Fruit fly (Drosophila melanogaster): ENCODE measurements around the gene ssp6.

ssp6 gene

DNA sequence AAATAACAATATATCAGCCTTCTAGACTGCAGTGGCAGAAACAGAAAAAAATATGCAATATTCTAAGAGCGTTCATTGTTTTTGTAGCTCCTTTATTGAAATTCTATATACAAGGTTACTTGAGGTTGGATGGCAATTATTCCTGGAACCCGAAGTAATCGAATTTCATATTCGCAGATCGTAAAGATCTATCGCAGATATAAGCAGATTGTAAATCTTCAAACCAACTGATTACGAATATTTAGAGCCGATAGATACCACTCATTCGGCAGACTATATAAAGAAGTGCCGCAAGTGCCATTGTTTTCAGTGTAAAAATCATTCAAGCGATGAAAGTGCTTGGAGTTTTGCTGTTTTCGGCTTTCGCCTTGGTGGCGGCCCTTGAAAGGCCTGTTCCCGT, 24.5 kb upstream of the ssp6 start, which contains the start of gene Jon65Aii:
Jon65Aii (plus strand) TSS at position 301 of the 400 bp plus-strand sequence.
- TF ChIP-seq odd (GFP tag; optimal IDR thresholded peaks at IDR 0.05): no peak
- no peak for TF ChIP-seq Nf-YA (GFP tag; IDR thresholded peaks at IDR 0.05)
- TF ChIP-seq CG17829 (tag; optimal IDR thresholded peaks at IDR 0.05): no peak
- TF ChIP-seq bigmax (GFP tag; optimal IDR thresholded peaks at IDR 0.05): no peak
- TF ChIP-seq shn (GFP tag; optimal IDR thresholded peaks at IDR 0.05): no peak
- TF ChIP-seq Dref (GFP tag; IDR thresholded peaks at IDR 0.05): no peak
- no peak for TF ChIP-seq CG7372 (GFP tag; IDR thresholded peaks at IDR 0.05)
- TF ChIP-seq Oaz (GFP tag; IDR thresholded peaks at IDR 0.05): no peak
- no peak for TF ChIP-seq org-1 (GFP tag; optimal IDR thresholded peaks at IDR 0.05)
- no peak for TF ChIP-seq CG17361 (GFP tag; IDR thresholded peaks at IDR 0.05)
- TF ChIP-seq CG10147 (GFP tag; optimal IDR thresholded peaks at IDR 0.05): no peak
- TF ChIP-seq cas (GFP tag; IDR thresholded peaks at IDR 0.05): no peak
- TF ChIP-seq Mrtf (GFP tag; IDR thresholded peaks at IDR 0.05): no peak
- TF ChIP-seq CG18476 (GFP tag; optimal IDR thresholded peaks at IDR 0.05): no peak
- no peak for TF ChIP-seq CG34224 (GFP tag; IDR thresholded peaks at IDR 0.05; ENCODE audit: partially characterized antibody)
- no peak for TF ChIP-seq vvl (GFP tag; IDR thresholded peaks at IDR 0.05)
- no peak for TF ChIP-seq prd (optimal IDR thresholded peaks at IDR 0.05)
- no peak for TF ChIP-seq prd (GFP tag; IDR thresholded peaks at IDR 0.05)
- TF ChIP-seq zf30C (GFP tag; optimal IDR thresholded peaks at IDR 0.05): no peak

DNA sequence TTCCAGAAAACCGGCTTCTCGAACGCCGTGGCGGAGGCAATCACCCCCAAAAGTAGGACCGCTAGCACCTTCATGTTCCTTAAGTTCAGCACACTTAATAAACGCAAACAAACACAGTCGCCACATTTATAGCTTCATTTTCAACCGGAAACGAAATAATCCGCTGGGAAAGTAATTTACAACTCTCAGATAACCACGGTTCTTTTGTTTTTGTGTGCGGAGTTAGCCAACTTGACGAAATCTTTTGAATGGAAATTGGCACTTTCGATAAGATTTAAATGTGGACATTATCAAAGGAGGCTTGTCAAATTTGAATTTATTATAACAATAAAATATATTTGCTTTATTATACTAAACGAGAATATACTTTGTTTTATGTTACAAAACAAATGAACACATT, 22.2 kb upstream of the ssp6 start, which contains the start of gene Jon65Ai:
Jon65Ai (minus strand) TSS at position 101 of the 400 bp plus-strand sequence.
- TF ChIP-seq Hr3 (GFP tag; optimal IDR thresholded peaks at IDR 0.05): no peak
- TF ChIP-seq pho (GFP tag; optimal IDR thresholded peaks at IDR 0.05): no peak
- TF ChIP-seq klu (GFP tag; IDR thresholded peaks at IDR 0.05): no peak
- no peak for TF ChIP-seq CG7745 (tag; optimal IDR thresholded peaks at IDR 0.05)
- TF ChIP-seq jigr1 (GFP tag; IDR thresholded peaks at IDR 0.05): no peak

DNA sequence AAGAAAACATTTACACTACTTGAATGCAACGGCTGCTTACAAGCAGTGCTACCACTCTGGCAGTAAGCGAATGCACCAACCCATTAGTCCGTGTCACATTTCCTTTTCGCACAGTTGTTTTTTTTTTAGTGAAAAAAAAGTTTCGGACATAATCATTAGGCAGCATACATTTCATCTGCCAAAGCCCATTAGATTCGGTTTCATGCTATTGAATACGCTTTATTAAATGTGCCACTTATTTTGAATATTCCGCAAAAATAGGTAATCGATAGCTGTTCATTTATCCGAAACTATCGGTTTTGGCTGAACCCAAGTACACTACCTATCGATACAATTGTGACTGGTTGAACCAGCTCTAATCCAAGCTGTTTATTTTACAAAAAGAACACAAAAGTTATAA, 21.7 kb upstream of the ssp6 start, which contains the start of gene tant:
tant (plus strand) TSS at position 334 of the 400 bp plus-strand sequence.
- TF ChIP-seq zen (tag; optimal IDR thresholded peaks at IDR 0.05): peak; percentile 37
- no peak for TF ChIP-seq btn (GFP tag; optimal IDR thresholded peaks at IDR 0.05)
- peak; percentile 20 for TF ChIP-seq CG7839 (tag; optimal IDR thresholded peaks at IDR 0.05)
- TF ChIP-seq CHES-1-like (GFP tag; optimal IDR thresholded peaks at IDR 0.05): peak; percentile 53
- peak; percentile 11 for TF ChIP-seq Bdp1 (GFP tag; optimal IDR thresholded peaks at IDR 0.05)
- peak; percentile 90 for TF ChIP-seq CG6791 (GFP tag; IDR thresholded peaks at IDR 0.05; ENCODE audit: partially characterized antibody)
- TF ChIP-seq tll (GFP tag; optimal IDR thresholded peaks at IDR 0.05): peak; percentile 7 to 33
- peak; percentile 96 for TF ChIP-seq BEAF-32 (GFP tag; optimal IDR thresholded peaks at IDR 0.05)
- peak; percentile 68 for TF ChIP-seq CTCF (GFP tag; optimal IDR thresholded peaks at IDR 0.05)
- TF ChIP-seq salm (tag; optimal IDR thresholded peaks at IDR 0.05): no peak
- peak; percentile 15 for TF ChIP-seq Jarid2 (GFP tag; optimal IDR thresholded peaks at IDR 0.05)
- TF ChIP-seq bbx (GFP tag; IDR thresholded peaks at IDR 0.05; ENCODE audit: partially characterized antibody): peak; percentile 85
- TF ChIP-seq CG30403 (GFP tag; optimal IDR thresholded peaks at IDR 0.05): peak; percentile 6
- TF ChIP-seq Sin3A (optimal IDR thresholded peaks at IDR 0.05): peak; percentile 88
- peak; percentile 41 for TF ChIP-seq Camta (GFP tag; optimal IDR thresholded peaks at IDR 0.05)
- peak; percentile 96 for TF ChIP-seq trem (tag; optimal IDR thresholded peaks at IDR 0.05)
- TF ChIP-seq CG3163 (GFP tag; optimal IDR thresholded peaks at IDR 0.05): no peak
- peak; percentile 50 for TF ChIP-seq CG10267 (tag; optimal IDR thresholded peaks at IDR 0.05)
- TF ChIP-seq nerfin-2 (GFP tag; IDR thresholded peaks at IDR 0.05; ENCODE audit: partially characterized antibody): peak; percentile 82
- TF ChIP-seq CG17361 (GFP tag; IDR thresholded peaks at IDR 0.05): peak; percentile 57; the same call in 2 of the 3 replicates
- TF ChIP-seq Aef1 (GFP tag; IDR thresholded peaks at IDR 0.05): no peak
- TF ChIP-seq pzg (GFP tag; optimal IDR thresholded peaks at IDR 0.05): peak; percentile 76
- no peak for TF ChIP-seq sob (GFP tag; IDR thresholded peaks at IDR 0.05)
- peak; percentile 57 for TF ChIP-seq gfzf (GFP tag; optimal IDR thresholded peaks at IDR 0.05)
- no peak for TF ChIP-seq CG7987 (GFP tag; optimal IDR thresholded peaks at IDR 0.05)
- no peak for TF ChIP-seq CG11723 (GFP tag; optimal IDR thresholded peaks at IDR 0.05)
- peak; percentile 15 for TF ChIP-seq Dad (GFP tag; optimal IDR thresholded peaks at IDR 0.05)
- peak; percentile 95 for TF ChIP-seq Nf-YC (tag; optimal IDR thresholded peaks at IDR 0.05)

Measured in whole organism, embryonic.